Worm (Caenorhabditis elegans) whole organism, young adult: ENCODE results near the gene ubxn-5.

Experiments
- C06A6.2 ChIP-seq: fragments of 200-800 bp; sonication (Bioruptor generic); conservative IDR thresholded peaks from 2 replicates; pipeline ENCODE4 v1.3.6; 2022; ENCODE audit warnings: missing genetic modification characterization, missing compliant biosample characterization
- ama-1 ChIP-seq, 3 experiments: fragments of 150-350 bp in 1 of 3; sonication (generic microtip) in 2 of 3; optimal IDR thresholded peaks; 2 replicates each; lab custom pipeline; 2014 to 2018; ENCODE audit warnings: missing biosample characterization in 2 of 3, missing genetic modification characterization in 2 of 3, missing genetic modification reagents in 2 of 3
- aptf-2 ChIP-seq: fragments of 200-800 bp; sonication (Bioruptor generic); conservative IDR thresholded peaks from 2 replicates; pipeline ENCODE4 v1.3.6; 2022; ENCODE audit warnings: missing genetic modification reagents, missing genetic modification characterization, missing compliant biosample characterization
- ceh-100 ChIP-seq: fragments of 200-800 bp; sonication (Bioruptor generic); IDR thresholded peaks from 2 replicates; pipeline ENCODE4 v1.3.6; 2022; ENCODE audit warnings: missing genetic modification reagents, missing genetic modification characterization, missing compliant biosample characterization
- dpl-1 ChIP-seq: fragments of 150-350 bp; optimal IDR thresholded peaks from 2 replicates; lab custom pipeline; 2014; ENCODE audit warnings: missing biosample characterization, missing genetic modification reagents, missing genetic modification characterization
- mes-4 ChIP-seq: sonication (generic microtip); optimal IDR thresholded peaks from 2 replicates; lab custom pipeline; 2016; ENCODE audit warnings: missing genotype, missing genetic modification characterization, missing compliant biosample characterization
- mxl-1 ChIP-seq: sonication (generic microtip); optimal IDR thresholded peaks from 2 replicates; lab custom pipeline; 2016; ENCODE audit warnings: missing genetic modification characterization, missing compliant biosample characterization
- nhr-179 ChIP-seq: sonication (generic microtip); optimal IDR thresholded peaks from 2 replicates; lab custom pipeline; 2016; ENCODE audit warnings: mild to moderate bottlenecking, missing genetic modification characterization, missing compliant biosample characterization

DNA sequence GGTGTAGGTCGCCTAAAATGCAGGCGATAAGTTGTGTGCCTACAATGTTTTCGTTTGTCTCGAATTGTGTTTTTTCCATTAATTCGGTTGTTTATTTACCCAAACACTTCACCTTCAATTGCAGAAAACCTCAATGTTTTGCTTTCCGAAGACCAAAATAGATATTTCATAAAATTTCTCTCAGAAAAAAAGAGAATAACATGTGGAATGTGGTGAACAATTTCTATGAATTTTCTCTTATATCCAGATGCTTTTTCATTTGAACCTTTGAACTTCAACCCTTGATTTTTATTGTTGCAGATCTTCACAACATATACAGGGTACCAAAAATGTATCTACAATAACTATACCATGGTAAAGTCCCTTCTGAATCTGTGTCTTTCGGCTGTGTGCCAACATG lies 27.9 kb downstream of the ubxn-5 start, which contains the start of gene T01E8.1:
- TF ChIP-seq dpl-1 (no peak), aptf-2 (GFP tag; lab: Robert Waterston, UW) (no peak), mes-4 (tag; lab: Kevin White, UChicago) (no peak), ama-1 (optimal IDR thresholded peaks at IDR 0.05; lab: Kevin White, UChicago) (no peak), ama-1 (GFP tag; optimal IDR thresholded peaks at IDR 0.05; lab: Kevin White, UChicago) (no peak), C06A6.2 (GFP tag; lab: Robert Waterston, UW) (no peak), mxl-1 (no peak), ceh-100 (no peak), nhr-179 (no peak)
